Fruit fly (Drosophila melanogaster) whole organism, larva: ENCODE results near the gene LeuRS.

Source experiments
- noc ChIP-seq: fragments of 200-800 bp; sonication (Bioruptor generic); optimal IDR thresholded peaks from 3 replicates; lab custom pipeline; 2019; ENCODE audit warnings: missing biosample characterization, mild to moderate bottlenecking, missing genetic modification characterization, moderate library complexity

Gene LeuRS

DNA sequence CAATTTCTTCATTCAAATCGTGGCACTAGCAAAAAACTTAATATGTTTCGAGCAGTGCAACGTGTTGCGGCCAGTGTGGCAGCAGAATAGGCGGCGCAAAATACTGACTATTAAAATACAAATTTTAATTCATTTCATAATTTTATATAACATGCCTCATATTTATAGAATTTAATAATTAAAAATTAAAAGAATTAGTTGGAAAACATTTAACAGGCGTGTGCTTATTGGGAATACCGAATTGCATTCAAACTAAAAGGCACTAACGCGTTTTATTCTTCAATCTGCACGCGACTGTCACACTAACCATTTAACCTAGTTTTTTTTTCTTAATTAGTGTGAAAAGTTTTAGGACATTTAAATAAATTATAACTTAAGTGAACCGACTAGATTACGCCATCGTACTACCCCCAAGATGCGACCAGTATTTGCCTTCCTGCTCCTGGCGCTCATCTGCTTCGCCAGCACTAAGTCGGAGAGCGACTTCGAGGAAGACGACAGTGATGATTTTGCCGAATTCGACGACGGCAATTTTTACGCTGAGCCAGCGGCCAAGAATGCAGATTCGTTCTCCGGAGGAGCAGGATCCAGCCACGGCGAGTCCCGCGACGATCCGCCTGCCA is at the start of gene LeuRS, which contains the start of gene CG17593:
LeuRS (minus strand) TSS at position 88 of the 623 bp plus-strand sequence.
CG17593 (plus strand) TSS at position 304 of the 623 bp plus-strand sequence.
- TF ChIP-seq noc (tag; lab: Kevin White, UChicago): no peak

DNA sequence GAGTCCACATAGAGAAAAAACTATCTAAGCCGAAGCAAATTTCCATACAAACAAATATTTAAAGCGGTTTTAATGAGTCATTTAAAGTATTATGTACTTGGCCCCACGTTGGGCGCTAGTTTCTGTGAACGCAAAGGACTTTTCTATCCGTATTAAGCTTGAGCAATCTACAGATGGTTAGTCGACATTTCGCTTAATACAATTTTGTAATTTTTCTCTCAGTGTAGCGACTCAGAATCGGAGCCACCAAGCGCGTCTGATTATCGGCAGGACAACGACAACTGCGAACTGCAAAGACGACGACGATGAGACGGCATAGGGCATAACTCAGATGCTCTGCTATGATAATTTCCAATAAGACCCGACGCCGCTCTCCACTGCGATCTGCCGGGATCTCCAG is 48.0 kb upstream of the LeuRS start:
- no peak for TF ChIP-seq noc (tag; lab: Kevin White, UChicago)

DNA sequence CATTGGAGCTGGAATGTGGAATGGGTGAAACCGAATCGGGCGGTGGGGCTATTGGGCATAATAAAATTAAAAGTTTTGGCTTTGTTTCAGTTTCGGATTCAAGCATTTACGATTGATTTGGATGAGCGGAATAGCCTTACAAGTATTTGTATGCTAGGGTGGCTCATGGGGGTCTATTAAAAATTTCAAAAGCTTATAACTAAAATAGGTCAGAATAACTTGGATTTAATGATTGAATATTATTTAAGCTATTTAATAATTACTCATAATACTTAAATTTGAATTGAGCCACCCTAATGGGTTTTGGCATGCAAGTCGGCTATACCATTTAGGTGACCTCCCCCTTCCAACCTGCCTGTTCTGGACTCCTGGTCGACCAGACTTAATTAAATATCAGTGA is 45.2 kb upstream of the LeuRS start:
- TF ChIP-seq noc (tag; lab: Kevin White, UChicago): no peak

DNA sequence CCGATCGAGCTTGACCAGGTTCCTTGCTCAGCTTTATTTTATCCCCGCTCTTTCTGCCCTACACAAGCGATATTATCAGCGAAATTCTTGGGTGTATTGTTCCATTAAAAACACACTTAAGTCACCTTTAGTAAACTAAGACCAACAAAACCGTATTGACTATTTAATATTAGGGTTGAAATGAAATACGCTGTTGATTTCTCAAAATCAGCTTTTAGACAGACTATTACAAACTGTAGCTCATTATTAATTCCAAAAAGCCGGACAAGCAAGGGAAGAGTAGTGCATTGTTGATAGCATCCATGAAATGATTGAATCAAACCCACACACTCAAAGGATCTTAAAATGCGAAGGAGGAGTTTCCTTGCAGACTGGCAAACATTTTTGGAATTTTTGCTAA is 43.8 kb upstream of the LeuRS start:
- TF ChIP-seq noc (tag; lab: Kevin White, UChicago): no peak

DNA sequence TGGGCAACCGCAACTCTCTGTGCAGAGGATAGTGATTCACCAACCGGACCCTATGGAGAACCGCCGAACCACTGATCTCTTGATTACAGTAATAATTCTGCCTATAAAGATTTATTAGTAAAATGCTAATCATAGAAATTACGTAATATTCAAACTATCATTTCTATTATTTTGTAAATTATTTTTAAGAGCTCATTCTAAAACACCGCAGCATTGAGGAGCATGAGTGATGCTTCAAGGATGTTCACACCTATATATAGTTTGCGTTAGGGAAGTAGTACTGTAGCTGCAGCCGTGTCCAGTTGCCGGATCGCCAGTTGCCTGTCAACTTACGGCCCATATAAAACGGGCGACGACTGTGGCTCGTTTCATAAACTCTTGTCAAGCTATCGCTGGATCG is 43.0 kb upstream of the LeuRS start:
- no peak for TF ChIP-seq noc (tag; lab: Kevin White, UChicago)

DNA sequence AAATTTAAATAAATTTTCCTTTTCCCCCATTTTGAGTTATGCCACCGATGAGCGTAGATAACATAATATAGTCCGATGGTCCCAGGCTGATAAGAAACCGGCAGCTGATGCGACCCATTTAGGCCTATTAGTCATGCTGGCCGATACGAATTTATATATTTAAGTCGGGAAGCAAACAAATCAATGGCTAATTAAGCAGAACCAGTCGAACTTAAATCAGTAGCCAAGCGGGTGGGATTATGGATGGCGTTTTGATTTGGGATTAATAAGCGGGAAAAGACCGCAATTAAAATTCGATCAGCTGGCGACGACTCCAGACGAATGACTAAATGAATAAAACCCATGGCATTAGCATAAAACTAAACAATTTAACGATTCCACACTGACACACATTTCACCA is 42.5 kb upstream of the LeuRS start:
- no peak for TF ChIP-seq noc (tag; lab: Kevin White, UChicago)

DNA sequence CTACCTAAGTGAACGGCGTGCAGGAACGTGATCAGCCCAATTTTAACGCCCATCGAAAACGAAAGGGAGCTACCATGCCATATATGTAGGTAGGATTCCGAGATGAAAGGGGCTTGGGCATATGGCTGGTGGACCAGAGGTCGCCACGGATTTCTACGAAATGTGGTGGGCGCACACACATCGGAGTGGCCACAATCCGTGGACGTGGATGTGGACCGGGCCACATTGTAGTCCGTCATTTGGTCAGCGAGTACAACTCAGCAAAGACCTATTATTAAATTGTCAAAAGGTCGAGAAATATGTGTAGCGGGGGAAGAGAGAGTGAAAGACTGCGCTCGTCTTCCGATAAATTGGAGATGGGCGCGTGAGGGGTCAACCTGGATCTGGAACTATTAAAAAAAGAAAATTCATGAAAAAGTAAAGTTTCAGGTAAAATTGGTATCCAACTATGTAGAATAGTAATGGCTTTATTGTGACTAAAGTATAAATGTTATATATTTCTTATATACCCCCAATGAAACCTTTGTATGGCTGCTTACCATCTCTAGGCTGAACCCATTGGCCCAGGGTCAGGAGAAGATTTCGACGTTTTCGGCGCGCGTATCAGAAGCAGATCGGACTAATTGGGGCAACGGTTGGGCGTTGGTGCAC is 41.1 kb upstream of the LeuRS start:
- TF ChIP-seq noc (tag; lab: Kevin White, UChicago): no peak

DNA sequence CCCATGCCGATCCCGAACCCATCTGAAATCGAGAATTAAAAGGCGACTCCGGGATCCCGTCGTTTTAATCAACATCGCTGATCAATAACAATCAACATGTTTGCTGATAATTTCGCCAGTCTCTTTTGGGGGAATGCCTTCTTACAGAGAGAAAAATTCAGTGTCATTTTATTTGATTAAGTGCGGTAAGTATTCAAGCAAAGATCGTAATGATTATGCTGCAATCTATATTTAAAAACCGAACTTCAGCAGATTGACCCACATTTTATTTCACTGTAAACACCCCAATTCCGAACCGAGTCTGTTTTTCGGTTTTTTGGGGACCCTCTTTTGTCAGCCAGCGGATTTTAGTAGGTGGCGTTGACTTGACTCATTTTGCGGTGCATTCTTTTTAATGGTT is 39.4 kb upstream of the LeuRS start:
- no peak for TF ChIP-seq noc (tag; lab: Kevin White, UChicago)

DNA sequence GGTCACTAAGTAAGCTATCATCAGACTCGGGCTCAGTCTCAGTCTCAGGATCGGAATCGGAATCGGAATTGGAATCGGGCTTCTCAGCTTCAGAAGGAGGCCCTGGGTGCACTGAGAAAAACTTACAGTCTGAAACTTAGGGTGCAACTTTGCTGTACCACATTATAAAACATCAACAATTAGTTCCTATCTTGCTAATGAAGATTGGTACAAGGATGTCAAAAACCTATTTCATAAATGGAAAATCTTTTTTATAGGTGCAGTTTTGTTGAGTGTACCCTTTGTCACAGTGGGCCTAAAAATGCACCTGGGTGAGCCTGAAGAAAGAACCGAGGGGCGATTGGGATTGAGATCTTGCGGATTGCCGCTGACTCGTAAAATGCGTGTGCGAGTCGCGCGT is 38.3 kb upstream of the LeuRS start:
- TF ChIP-seq noc (tag; lab: Kevin White, UChicago): no peak

DNA sequence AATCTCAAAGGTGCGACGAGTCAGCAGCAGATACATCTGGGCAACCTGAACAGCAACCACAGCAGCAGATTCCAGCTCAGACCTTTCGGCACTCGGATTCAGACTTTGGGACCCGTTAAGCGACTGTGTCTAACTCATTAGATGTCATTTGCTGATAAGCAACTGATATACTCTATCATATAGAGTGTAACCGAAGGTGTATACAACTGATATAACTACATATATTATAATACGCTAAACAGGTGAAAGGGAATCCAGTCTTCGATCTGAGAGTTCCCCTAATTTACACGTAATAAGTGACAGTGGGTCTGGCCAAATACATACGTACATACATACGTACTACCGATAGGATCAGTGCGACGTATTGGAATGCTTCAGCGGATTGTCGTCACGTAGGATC is 36.1 kb upstream of the LeuRS start:
- TF ChIP-seq noc (tag; lab: Kevin White, UChicago): no peak

DNA sequence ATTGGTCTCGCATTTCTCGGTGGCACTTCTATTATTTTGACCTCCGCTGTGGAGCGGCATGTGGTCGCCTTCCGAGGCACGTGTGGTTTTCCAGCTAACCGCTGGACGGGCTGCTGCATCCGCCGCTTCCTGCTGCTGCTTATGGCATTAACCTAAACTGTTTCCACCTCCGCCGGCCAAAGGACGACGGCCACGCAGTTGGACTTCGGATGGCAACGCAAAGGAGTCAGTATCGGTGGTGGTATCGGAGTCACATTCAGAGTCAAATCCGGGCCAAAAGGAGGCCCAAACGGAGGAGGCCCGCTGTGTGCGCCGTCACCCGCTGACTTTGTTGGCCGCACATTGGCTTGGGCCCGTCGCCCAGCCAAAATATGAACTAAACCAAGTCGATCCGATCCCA is 35.3 kb upstream of the LeuRS start:
- no peak for TF ChIP-seq noc (tag; lab: Kevin White, UChicago)

DNA sequence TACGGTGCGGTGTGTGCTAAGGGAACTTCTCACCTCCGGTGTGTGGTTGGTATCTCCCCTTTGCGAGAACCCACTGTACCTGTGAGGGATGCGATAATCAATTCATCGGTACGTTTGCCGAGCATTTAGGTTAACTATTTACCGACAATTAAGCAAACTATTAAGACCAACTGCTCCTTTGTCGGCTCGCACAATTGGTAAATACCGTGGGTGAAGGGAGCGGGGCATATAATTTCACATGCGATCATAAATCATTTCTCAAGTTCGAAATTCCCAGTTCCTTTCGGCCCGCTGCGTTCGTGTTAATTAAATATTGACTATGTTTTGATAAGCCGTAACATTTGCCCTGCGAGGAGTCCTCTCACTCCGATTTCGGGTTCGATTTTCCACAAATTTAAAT is 34.4 kb upstream of the LeuRS start:
- no peak for TF ChIP-seq noc (tag; lab: Kevin White, UChicago)

DNA sequence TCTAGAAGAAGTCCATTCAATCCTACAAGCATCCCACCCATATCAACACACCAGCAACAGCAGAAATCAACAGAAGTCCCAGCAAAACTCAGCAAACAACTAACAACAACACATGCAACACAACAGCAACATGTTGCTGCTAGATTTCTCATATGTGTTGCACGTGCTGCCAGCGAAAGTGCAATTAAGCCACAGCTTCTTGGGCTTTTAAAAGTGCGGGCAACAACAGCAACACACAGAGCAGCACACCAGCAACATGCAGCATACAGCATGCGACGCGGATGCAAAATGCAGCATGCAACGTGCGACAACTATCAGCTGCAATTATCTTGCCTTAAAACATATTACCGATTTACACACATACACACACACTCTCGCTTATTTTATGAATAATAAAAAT is 33.1 kb upstream of the LeuRS start:
- no peak for TF ChIP-seq noc (tag; lab: Kevin White, UChicago)

DNA sequence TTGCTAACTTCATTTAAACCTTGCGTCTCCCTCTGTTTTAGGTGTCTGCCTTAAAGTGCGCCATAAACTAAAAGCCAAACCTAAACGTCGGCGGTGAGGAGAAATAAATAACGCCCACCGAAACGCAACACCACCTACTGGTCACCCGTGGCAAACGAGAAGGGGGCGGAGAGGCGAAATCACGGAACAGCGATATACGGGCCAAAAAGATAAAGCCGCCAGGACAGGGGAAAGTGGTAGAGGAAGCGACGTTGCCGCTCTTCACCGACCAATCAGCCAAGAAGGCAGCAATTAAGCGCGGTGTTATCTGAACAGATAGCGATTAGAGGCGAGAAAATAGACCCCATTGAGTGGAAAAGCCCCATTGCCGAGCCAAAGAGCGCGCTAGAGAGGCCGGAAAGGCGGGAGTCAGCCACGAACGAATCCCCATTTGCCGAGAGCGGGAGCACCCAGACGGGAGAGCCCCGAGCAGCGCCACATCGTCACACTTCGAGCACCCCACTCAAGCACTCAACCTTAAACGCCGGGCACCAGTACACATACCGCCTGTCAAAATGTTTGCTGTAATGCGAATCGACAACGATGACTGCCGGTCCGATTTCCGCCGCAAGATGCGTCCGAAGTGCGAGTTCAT is 30.7 kb upstream of the LeuRS start:
- TF ChIP-seq noc (tag; lab: Kevin White, UChicago): no peak

DNA sequence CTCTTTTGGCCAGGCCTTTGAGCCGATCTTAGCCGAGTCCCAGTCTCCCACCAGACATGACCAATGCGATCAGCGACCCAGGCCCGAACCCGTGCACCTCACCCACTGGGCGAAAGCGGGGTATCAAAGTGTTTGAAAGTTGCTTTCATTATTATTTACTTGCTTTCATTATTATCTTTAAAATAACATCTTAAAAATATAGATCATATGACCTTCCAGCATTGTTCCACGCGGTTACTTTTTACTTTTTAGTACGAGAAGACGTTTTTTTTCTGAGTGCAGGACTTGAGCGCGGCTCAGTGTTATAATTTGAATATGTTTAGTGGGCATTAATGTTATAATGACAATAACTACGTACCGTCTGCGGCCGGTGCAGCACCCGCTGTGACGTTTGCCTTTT is 28.6 kb upstream of the LeuRS start:
- TF ChIP-seq noc (tag; lab: Kevin White, UChicago): no peak

DNA sequence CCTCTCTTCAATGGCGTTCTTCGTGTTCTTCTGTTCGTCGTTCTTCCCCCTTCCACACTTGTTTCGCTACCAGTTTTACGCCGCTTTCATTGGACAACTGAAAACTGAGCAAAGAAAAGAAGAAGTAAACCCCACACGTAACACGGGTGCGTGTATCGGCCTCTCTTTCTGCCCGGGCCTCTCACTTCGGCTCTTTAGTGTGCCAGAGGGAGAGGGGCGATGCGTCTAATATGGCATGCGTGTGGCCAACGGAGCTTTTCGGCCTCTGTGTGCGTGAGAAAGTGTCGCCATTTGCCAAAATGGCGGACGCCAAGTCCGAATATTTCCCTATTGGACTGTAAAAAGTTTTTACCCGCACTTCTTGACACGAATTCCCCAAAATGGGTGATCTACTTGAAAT is 25.5 kb upstream of the LeuRS start:
- TF ChIP-seq noc (tag; lab: Kevin White, UChicago): no peak

DNA sequence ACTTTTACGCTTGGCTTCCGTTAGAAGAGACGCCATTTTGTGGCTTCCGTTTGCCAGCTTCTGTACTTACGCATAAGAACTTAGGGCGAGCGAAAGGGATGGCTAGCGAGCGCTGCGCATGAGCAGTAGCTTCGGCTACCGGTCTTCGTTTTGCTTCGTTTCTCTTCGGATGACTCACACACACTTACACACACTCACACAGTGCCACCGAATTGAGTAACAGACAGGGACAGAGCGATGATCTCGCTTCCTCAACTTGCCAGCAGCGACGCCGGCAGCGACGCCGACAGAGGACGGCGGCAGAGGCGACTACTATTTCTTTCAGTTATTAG is 24.9 kb upstream of the LeuRS start:
- no peak for TF ChIP-seq noc (tag; lab: Kevin White, UChicago)
